Fruit fly (Drosophila melanogaster) whole organism, prepupa: ENCODE data around the gene CG33172.

Experiments
- Blimp-1 ChIP-seq: fragments of 200-800 bp; sonication (Bioruptor generic); optimal IDR thresholded peaks from 3 replicates; lab custom pipeline; 2017; ENCODE audit warnings: missing biosample characterization, missing genetic modification characterization, mild to moderate bottlenecking, moderate library complexity, missing genetic modification reagents
- CG10669 ChIP-seq: fragments of 200-800 bp; sonication (Bioruptor generic); optimal IDR thresholded peaks from 3 replicates; lab custom pipeline; 2018; ENCODE audit warnings: missing biosample characterization, mild to moderate bottlenecking, missing genetic modification characterization, moderate library complexity
- CG11762 ChIP-seq: fragments of 200-800 bp; sonication (Bioruptor generic); optimal IDR thresholded peaks from 3 replicates; lab custom pipeline; 2016; ENCODE audit warnings: missing biosample characterization, missing genetic modification characterization; ENCODE audit not compliant: insufficient read depth
- CG11902 ChIP-seq: fragments of 200-800 bp; sonication (Bioruptor generic); optimal IDR thresholded peaks from 3 replicates; lab custom pipeline; 2016; ENCODE audit warnings: missing biosample characterization, missing genetic modification characterization
- CG1621 ChIP-seq: fragments of 200-800 bp; sonication (Bioruptor generic); optimal IDR thresholded peaks from 3 replicates; lab custom pipeline; 2018; ENCODE audit warnings: missing biosample characterization, mild to moderate bottlenecking, missing genetic modification characterization
- CG16779 ChIP-seq: fragments of 200-800 bp; sonication (Bioruptor generic); optimal IDR thresholded peaks from 3 replicates; lab custom pipeline; 2017; ENCODE audit warnings: missing biosample characterization, mild to moderate bottlenecking, missing genetic modification characterization
- CG34406 ChIP-seq: fragments of 200-800 bp; sonication (Bioruptor generic); optimal IDR thresholded peaks from 3 replicates; lab custom pipeline; 2016; ENCODE audit warnings: missing biosample characterization, missing genetic modification characterization
- CG3919 ChIP-seq: fragments of 200-800 bp; sonication (Bioruptor generic); optimal IDR thresholded peaks from 3 replicates; lab custom pipeline; 2016; ENCODE audit warnings: missing biosample characterization, missing genetic modification characterization
- CG6163 ChIP-seq: fragments of 200-800 bp; sonication (Bioruptor generic); IDR thresholded peaks from 3 replicates; pipeline ENCODE4 v1.3.6; 2022; ENCODE audit warnings: missing biosample characterization, missing genetic modification characterization
- CG6792 ChIP-seq: fragments of 200-800 bp; sonication (Bioruptor generic); optimal IDR thresholded peaks from 3 replicates; lab custom pipeline; 2016; ENCODE audit warnings: missing biosample characterization, missing genetic modification characterization
- CG6854 ChIP-seq: fragments of 200-800 bp; sonication (Bioruptor generic); optimal IDR thresholded peaks from 2 replicates; lab custom pipeline; 2017; ENCODE audit warnings: missing biosample characterization, mild to moderate bottlenecking, missing genetic modification characterization
- CG8119 ChIP-seq: fragments of 200-800 bp; sonication (Bioruptor generic); IDR thresholded peaks from 3 replicates; pipeline ENCODE4 v1.3.6; 2022; ENCODE audit warnings: missing biosample characterization, missing genetic modification characterization
- CG8319 ChIP-seq: fragments of 200-800 bp; sonication (Bioruptor generic); optimal IDR thresholded peaks from 3 replicates; lab custom pipeline; 2016; ENCODE audit warnings: missing biosample characterization, missing genetic modification characterization
- CG8632 ChIP-seq: fragments of 200-800 bp; sonication (Bioruptor generic); optimal IDR thresholded peaks from 3 replicates; lab custom pipeline; 2016; ENCODE audit warnings: missing biosample characterization, missing genetic modification characterization
- CG9139 ChIP-seq: fragments of 200-800 bp; sonication (Bioruptor generic); optimal IDR thresholded peaks from 3 replicates; lab custom pipeline; 2017; ENCODE audit warnings: missing biosample characterization, mild to moderate bottlenecking, missing genetic modification characterization
- Eip75B ChIP-seq: fragments of 200-800 bp; sonication (Bioruptor generic); optimal IDR thresholded peaks from 3 replicates; lab custom pipeline; 2016; ENCODE audit warnings: missing biosample characterization, missing genetic modification characterization
- Eip93F ChIP-seq: fragments of 200-800 bp; sonication (Bioruptor generic); optimal IDR thresholded peaks from 2 replicates; lab custom pipeline; 2016; ENCODE audit warnings: missing biosample characterization, mild to moderate bottlenecking, missing genetic modification characterization
- Ets21C ChIP-seq: fragments of 200-800 bp; sonication (Bioruptor generic); optimal IDR thresholded peaks from 3 replicates; lab custom pipeline; 2016; ENCODE audit warnings: missing biosample characterization, missing genetic modification characterization
- Ets96B ChIP-seq: fragments of 200-800 bp; optimal IDR thresholded peaks from 2 replicates; lab custom pipeline; 2019; ENCODE audit warnings: missing biosample characterization, mild to moderate bottlenecking, missing genetic modification characterization, moderate library complexity
- Gug ChIP-seq: fragments of 200-800 bp; sonication (Bioruptor generic); IDR thresholded peaks from 2 replicates; pipeline ENCODE4 v1.3.6; 2022; ENCODE audit warnings: missing biosample characterization, missing genetic modification characterization
- Hr39 ChIP-seq: fragments of 200-800 bp; sonication (Bioruptor generic); optimal IDR thresholded peaks from 2 replicates; lab custom pipeline; 2016; ENCODE audit warnings: missing biosample characterization, missing genetic modification characterization
- Hr4 ChIP-seq: fragments of 200-800 bp; sonication (Bioruptor generic); optimal IDR thresholded peaks from 3 replicates; lab custom pipeline; 2016; ENCODE audit warnings: missing biosample characterization, missing genetic modification characterization
- Met ChIP-seq: fragments of 200-800 bp; sonication (Bioruptor generic); optimal IDR thresholded peaks from 3 replicates; lab custom pipeline; 2016; ENCODE audit warnings: missing biosample characterization, missing genetic modification characterization
- OdsH ChIP-seq: fragments of 200-800 bp; sonication (Bioruptor generic); optimal IDR thresholded peaks from 3 replicates; lab custom pipeline; 2016; ENCODE audit warnings: missing biosample characterization, missing genetic modification characterization
- Smox ChIP-seq: fragments of 200-800 bp; sonication (Bioruptor generic); optimal IDR thresholded peaks from 3 replicates; lab custom pipeline; 2016; ENCODE audit warnings: missing biosample characterization, missing genetic modification characterization
- Sox102F ChIP-seq: fragments of 200-800 bp; sonication (Bioruptor generic); optimal IDR thresholded peaks from 2 replicates; lab custom pipeline; 2016; ENCODE audit warnings: missing biosample characterization, mild to moderate bottlenecking, missing genetic modification characterization
- achi ChIP-seq: fragments of 200-800 bp; sonication (Bioruptor generic); optimal IDR thresholded peaks from 3 replicates; lab custom pipeline; 2016; ENCODE audit warnings: missing biosample characterization, missing genetic modification characterization
- acj6 ChIP-seq: fragments of 200-800 bp; sonication (Bioruptor generic); optimal IDR thresholded peaks from 3 replicates; lab custom pipeline; 2016; ENCODE audit warnings: missing biosample characterization, missing genetic modification characterization
- cyc ChIP-seq: fragments of 200-800 bp; sonication (Bioruptor generic); optimal IDR thresholded peaks from 3 replicates; lab custom pipeline; 2016; ENCODE audit warnings: missing biosample characterization, missing genetic modification characterization
- dac ChIP-seq: fragments of 200-800 bp; sonication (Bioruptor generic); optimal IDR thresholded peaks from 2 replicates; lab custom pipeline; 2017; ENCODE audit warnings: missing biosample characterization, mild to moderate bottlenecking, missing genetic modification characterization
- dsx ChIP-seq: fragments of 200-800 bp; optimal IDR thresholded peaks from 3 replicates; lab custom pipeline; 2019; ENCODE audit warnings: missing biosample characterization, mild to moderate bottlenecking, missing genetic modification characterization, moderate library complexity; ENCODE audit not compliant: poor library complexity, severe bottlenecking
- eg ChIP-seq: fragments of 200-800 bp; sonication (Bioruptor generic); IDR thresholded peaks from 3 replicates; pipeline ENCODE4 v1.3.6; 2022; ENCODE audit warnings: missing biosample characterization, missing genetic modification characterization
- esn ChIP-seq: fragments of 200-800 bp; sonication (Bioruptor generic); optimal IDR thresholded peaks from 2 replicates; lab custom pipeline; 2016; ENCODE audit warnings: missing biosample characterization, mild to moderate bottlenecking, missing genetic modification characterization, moderate library complexity
- fd59A ChIP-seq: fragments of 200-800 bp; sonication (Bioruptor generic); optimal IDR thresholded peaks from 2 replicates; lab custom pipeline; 2017; ENCODE audit warnings: missing biosample characterization, mild to moderate bottlenecking, missing genetic modification characterization, missing genetic modification reagents
- fkh ChIP-seq: fragments of 200-800 bp; sonication (Bioruptor generic); optimal IDR thresholded peaks from 3 replicates; lab custom pipeline; 2017; ENCODE audit warnings: missing biosample characterization, mild to moderate bottlenecking, missing genetic modification characterization, moderate library complexity
- lz ChIP-seq: fragments of 200-800 bp; sonication (Bioruptor generic); optimal IDR thresholded peaks from 3 replicates; lab custom pipeline; 2016; ENCODE audit warnings: missing biosample characterization, missing genetic modification characterization
- pdm3 ChIP-seq: fragments of 200-800 bp; sonication (Bioruptor generic); optimal IDR thresholded peaks from 3 replicates; lab custom pipeline; 2016; ENCODE audit warnings: missing biosample characterization, missing genetic modification characterization
- ss ChIP-seq, 2 experiments: fragments of 200-800 bp; sonication (Bioruptor generic); optimal IDR thresholded peaks; 2 replicates in 1 of 2; 3 replicates in 1 of 2; lab custom pipeline; 2017 to 2018; ENCODE audit warnings: mild to moderate bottlenecking in 2 of 2, missing biosample characterization in 2 of 2, missing genetic modification characterization in 2 of 2, moderate library complexity in 1 of 2
- topi ChIP-seq: fragments of 200-800 bp; sonication (Bioruptor generic); optimal IDR thresholded peaks from 3 replicates; lab custom pipeline; 2016; ENCODE audit warnings: missing biosample characterization, missing genetic modification characterization
- vri ChIP-seq: fragments of 200-800 bp; sonication (Bioruptor generic); optimal IDR thresholded peaks from 3 replicates; lab custom pipeline; 2016; ENCODE audit warnings: missing biosample characterization, mild to moderate bottlenecking, missing genetic modification characterization

Gene CG33172

DNA sequence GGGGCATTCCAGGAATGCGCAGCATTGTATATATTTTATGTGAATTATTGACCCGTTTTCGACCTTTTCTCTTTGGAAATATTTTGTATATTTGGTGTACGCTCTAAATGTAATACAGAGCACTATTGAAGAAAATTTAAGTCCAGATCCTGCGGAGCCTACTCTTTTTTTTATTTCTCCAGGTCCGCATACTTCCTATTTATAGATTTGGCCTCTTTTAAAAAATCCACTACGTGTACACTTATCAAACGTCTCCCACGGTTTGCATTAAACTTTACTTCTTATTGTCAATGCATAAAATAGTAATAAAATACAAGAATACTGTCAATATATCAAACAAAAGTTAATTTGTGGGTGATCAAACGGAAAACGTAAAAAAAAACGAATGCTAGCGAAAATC, 14.1 kb downstream of the CG33172 start, which contains the start of gene Efhc1.1:
Gene Efhc1.1, minus strand, starts transcription at position 101 of the 400 bp plus-strand sequence.
- no peak for TF ChIP-seq dac (GFP tag; lab: Kevin White, UChicago)
- TF ChIP-seq Ets21C (GFP tag; lab: Kevin White, UChicago), result no peak
- no peak for TF ChIP-seq cyc (GFP tag; lab: Kevin White, UChicago)

DNA sequence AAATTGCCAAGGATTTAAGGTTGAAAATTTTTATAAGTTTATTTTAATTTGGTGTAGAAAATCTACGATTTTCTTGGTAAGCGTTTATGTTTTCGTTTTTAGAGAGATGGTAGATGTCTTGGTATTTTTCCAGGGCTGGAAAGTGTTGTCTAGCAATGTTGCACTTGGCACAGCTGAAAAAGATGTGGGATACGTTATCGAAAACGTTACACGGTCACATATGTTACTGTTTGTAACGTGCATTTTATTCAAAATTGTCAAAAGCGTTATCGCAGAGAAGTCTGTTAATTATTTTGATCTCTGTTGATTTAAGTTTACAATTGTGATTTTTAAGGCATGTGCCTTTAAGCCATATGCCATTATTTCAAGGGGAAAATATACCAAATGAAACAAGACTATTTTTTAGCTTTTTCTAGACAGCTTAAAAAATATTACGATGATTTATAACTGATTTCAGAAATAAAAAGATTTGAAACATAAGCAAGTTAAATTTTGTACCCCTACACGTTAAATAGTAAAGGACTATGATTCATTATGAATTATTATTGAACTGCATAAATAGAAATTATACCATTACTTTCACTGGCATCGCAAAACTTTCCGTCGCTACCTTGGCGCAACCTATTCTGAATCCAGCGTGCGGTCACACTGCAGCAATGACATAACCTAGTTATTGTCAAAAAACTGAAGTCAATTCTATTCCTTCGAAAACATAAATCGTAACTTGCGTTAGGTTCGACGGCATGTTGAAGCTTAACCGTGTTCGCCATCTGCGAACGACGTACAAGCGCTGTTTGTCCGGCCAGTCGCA, 16.2 kb downstream of the CG33172 start, which contains the start of the genes Paf-AHalpha and mRpS30:
Gene Paf-AHalpha, minus strand, starts transcription at position 155 of the 811 bp plus-strand sequence.
Gene mRpS30, plus strand, starts transcription at position 619 of the 811 bp plus-strand sequence.
- peak; percentile 94 for TF ChIP-seq vri (GFP tag; lab: Kevin White, UChicago)
- peak; percentile 9 for TF ChIP-seq esn (GFP tag; lab: Kevin White, UChicago)
- TF ChIP-seq achi, result peak; percentile 25
- TF ChIP-seq Blimp-1 (GFP tag; lab: Kevin White, UChicago), result peak; percentile 80
- TF ChIP-seq CG6163, result no peak
- TF ChIP-seq CG11762, result no peak

DNA sequence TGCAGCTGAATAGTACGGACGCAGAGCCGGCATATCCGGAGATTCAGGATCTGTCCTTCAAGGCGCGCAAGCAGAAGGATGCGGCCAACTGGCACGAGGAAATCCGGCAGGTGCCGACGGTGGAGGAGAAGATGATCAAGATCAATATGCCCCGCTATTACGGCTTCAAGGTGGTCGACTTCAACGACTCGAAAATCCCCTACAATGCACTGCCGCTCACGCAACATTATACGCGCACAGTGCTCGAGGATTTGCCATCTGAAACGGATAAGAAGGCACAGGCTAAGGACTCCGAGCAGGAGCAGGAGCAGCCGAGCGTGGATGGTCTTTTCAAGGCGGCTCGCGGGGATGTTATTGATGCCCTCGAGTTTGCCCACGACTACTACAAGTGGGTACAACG, 16.8 kb downstream of the CG33172 start:
- TF ChIP-seq CG1621 (tag; lab: Kevin White, UChicago), result peak; percentile 11
- TF ChIP-seq Ets96B (tag; lab: Kevin White, UChicago), result no peak
- TF ChIP-seq dac (GFP tag; lab: Kevin White, UChicago), result no peak

DNA sequence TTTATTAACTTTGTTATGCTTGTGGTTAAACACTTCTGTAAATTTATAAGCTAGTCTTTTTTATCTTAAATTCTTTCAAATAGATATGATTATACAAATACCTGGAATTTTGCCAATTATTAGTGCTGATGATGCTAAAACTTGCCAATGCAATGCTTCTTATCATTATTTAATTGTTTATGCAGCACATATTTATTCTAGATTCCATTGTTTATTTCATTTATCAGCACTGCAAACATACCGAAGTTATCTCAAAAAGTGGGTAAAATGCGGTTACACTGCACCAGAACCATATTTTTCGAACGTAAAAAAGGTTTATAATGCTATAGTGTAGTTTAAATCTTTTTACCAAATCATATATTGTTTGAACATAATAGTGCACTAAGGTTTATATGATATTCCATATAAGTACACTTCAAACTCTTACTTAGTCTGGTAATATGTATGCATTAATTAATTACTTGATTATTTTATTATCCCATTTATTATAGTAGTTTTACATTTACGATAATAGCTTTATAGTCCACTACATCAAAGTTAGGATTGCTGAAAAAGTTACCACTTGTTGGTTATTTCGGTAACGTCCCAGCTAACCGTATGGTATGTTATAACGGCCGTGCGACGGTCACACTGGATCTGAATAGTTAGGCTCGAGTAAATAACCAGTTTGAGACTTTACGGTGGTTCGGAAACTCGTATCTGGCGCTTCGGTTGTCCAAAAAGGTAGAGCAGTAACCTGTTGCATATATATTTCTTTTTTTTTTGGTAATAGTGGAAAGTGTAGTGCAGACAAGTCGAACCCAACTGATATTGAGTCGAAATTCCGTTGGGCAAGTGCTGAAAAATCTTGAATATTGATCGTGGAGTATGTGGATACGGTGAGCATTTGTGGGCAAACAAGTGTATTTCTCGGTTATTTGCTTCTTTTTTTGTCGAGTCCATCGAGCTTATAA, 19.0 kb downstream of the CG33172 start, which contains the start of gene Rhp:
Gene Rhp, plus strand, starts transcription at position 663 of the 953 bp plus-strand sequence.
- TF ChIP-seq fkh (GFP tag; lab: Kevin White, UChicago) (peak; percentile 64), Eip93F (GFP tag; lab: Kevin White, UChicago) (no peak), CG10669 (GFP tag; lab: Kevin White, UChicago) (peak; percentile 76), lz (GFP tag; lab: Kevin White, UChicago) (peak; percentile 40), Gug (GFP tag; lab: Robert Waterston, UW) (no peak), CG9139 (GFP tag; lab: Kevin White, UChicago) (peak; percentile 69), pdm3 (GFP tag; lab: Kevin White, UChicago) (peak; percentile 60), topi (peak; percentile 46), Ets96B (tag; lab: Kevin White, UChicago) (no peak), Smox (peak; percentile 56), ss (GFP tag; optimal IDR thresholded peaks at IDR 0.05; lab: Kevin White, UChicago) (peak in 1 of 2 experiments; percentile 65), Eip75B (peak; percentile 40), Met (no peak), Hr39 (GFP tag; lab: Kevin White, UChicago) (no peak), CG34406 (peak; percentile 60), achi (peak; percentile 31), CG8119 (GFP tag; lab: Robert Waterston, UW) (peak; percentile 29; the same call in 1 of the 3 replicates), eg (GFP tag; lab: Robert Waterston, UW) (peak; percentile 47; the same call in 1 of the 3 replicates), CG3919 (GFP tag; lab: Kevin White, UChicago) (peak; percentile 52), CG6163 (peak; percentile 34; the same call in 2 of the 3 replicates), OdsH (peak; percentile 56), CG11762 (peak; percentile 47), CG8632 (GFP tag; lab: Kevin White, UChicago) (peak; percentile 76), Hr4 (GFP tag; lab: Kevin White, UChicago) (no peak), CG16779 (no peak), esn (GFP tag; lab: Kevin White, UChicago) (peak; percentile 54), CG6792 (GFP tag; lab: Kevin White, UChicago) (peak; percentile 62), CG8319 (peak; percentile 22), fd59A (GFP tag; lab: Kevin White, UChicago) (no peak), CG6854 (peak; percentile 83), acj6 (peak; percentile 46), dsx (GFP tag; lab: Kevin White, UChicago) (peak; percentile 47), CG11902 (GFP tag; lab: Kevin White, UChicago) (no peak), Sox102F (GFP tag; lab: Kevin White, UChicago) (no peak)
